Fruit fly (Drosophila melanogaster): Measurements from ENCODE around the gene CG9853.

The CG9853 gene

DNA sequence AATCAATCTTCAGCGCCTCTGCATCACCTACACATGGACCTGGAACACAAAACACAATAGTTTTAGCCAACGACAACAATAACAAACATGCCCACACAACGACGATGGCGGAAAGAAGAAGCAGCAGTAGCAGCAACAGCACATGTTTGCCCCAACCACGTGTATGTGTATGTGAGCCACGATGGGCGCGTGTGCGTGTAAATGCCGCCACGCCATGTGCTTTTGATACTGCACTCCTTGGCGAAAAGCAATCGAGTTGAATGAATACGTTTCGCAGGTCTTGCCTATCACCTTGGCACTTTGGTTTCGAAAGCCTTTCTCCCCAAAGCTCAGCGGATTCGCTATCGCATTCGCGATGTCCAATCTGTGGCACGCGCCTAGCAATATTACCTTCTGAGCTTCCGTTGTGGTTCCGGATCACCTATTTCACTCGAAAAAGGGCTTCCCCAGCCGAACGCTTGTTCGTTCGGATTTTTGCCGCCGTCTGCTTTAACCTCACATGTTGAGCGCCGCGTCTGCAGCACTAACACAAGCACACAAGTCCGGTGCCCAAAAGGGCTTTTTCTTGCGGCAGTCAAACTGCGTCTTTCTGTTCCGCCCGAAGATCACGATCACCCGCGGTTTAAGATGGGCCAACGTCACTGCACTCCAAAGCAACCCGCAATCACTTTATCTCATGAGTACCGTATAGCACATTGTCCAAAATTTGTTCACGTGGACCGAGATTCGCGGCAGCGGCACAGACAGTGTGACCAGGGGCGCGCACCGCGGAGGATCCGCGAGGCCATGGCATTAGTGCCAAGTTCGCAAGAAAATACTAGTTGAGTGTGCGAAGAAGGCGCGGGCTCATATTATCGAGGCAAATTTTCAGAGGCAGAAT is 27.0 kb upstream of the CG9853 start, which contains the start of gene srl (continued):
- TF ChIP-seq ash1 (GFP tag; optimal IDR thresholded peaks at IDR 0.05): no peak
- TF ChIP-seq salm (tag; optimal IDR thresholded peaks at IDR 0.05): no peak
- TF ChIP-seq fd96Cb (tag; optimal IDR thresholded peaks at IDR 0.05): no peak
- TF ChIP-seq fd102C (GFP tag; optimal IDR thresholded peaks at IDR 0.05): no peak
- no peak for TF ChIP-seq ATbp (GFP tag; optimal IDR thresholded peaks at IDR 0.05)
- TF ChIP-seq Optix (GFP tag; IDR thresholded peaks at IDR 0.05): no peak
- no peak for TF ChIP-seq Bdp1 (GFP tag; optimal IDR thresholded peaks at IDR 0.05)
- peak; percentile 96 for TF ChIP-seq gfzf (GFP tag; optimal IDR thresholded peaks at IDR 0.05)
- TF ChIP-seq al (GFP tag; IDR thresholded peaks at IDR 0.05): no peak
- no peak for TF ChIP-seq pros (GFP tag; optimal IDR thresholded peaks at IDR 0.05)
- TF ChIP-seq CG5245 (GFP tag; optimal IDR thresholded peaks at IDR 0.05): no peak
- peak; percentile 53 for TF ChIP-seq CG33213 (GFP tag; optimal IDR thresholded peaks at IDR 0.05)
- no peak for TF ChIP-seq CG2202 (tag; optimal IDR thresholded peaks at IDR 0.05)
- no peak for TF ChIP-seq CG14014 (GFP tag; IDR thresholded peaks at IDR 0.05)
- peak; percentile 44 for TF ChIP-seq CG12769 (tag; optimal IDR thresholded peaks at IDR 0.05)
- TF ChIP-seq CG31365 (tag; optimal IDR thresholded peaks at IDR 0.05): no peak
- no peak for TF ChIP-seq klu (GFP tag; IDR thresholded peaks at IDR 0.05)
- no peak for TF ChIP-seq CG10366 (GFP tag; IDR thresholded peaks at IDR 0.05)
- TF ChIP-seq org-1 (GFP tag; optimal IDR thresholded peaks at IDR 0.05): no peak
- no peak for TF ChIP-seq pb (GFP tag; optimal IDR thresholded peaks at IDR 0.05)
- TF ChIP-seq Dp (GFP tag; optimal IDR thresholded peaks at IDR 0.05): peak; percentile 78
- no peak for TF ChIP-seq sisA (GFP tag; IDR thresholded peaks at IDR 0.05)
- TF ChIP-seq CG8765 (GFP tag; IDR thresholded peaks at IDR 0.05): no peak
- peak; percentile 13; the same call in 1 of the 3 replicates for TF ChIP-seq row (GFP tag; IDR thresholded peaks at IDR 0.05)
- 0 out of 2 replicates have a peak, but pooled peaks have one; percentile 10 for TF ChIP-seq CG42726 (GFP tag; IDR thresholded peaks at IDR 0.05; ENCODE audit: partially characterized antibody)
- TF ChIP-seq CG10147 (GFP tag; optimal IDR thresholded peaks at IDR 0.05): no peak
- TF ChIP-seq dati (GFP tag; IDR thresholded peaks at IDR 0.05): no peak
- no peak for TF ChIP-seq gsb-n (tag; optimal IDR thresholded peaks at IDR 0.05)
- peak; percentile 11 for TF ChIP-seq MTF-1 (GFP tag; optimal IDR thresholded peaks at IDR 0.05; ENCODE audit: borderline replicate concordance)
- peak; percentile 72 for TF ChIP-seq twi (tag; optimal IDR thresholded peaks at IDR 0.05)
- peak; percentile 63 for TF ChIP-seq her (GFP tag; optimal IDR thresholded peaks at IDR 0.05)
- TF ChIP-seq CG34224 (GFP tag; IDR thresholded peaks at IDR 0.05; ENCODE audit: partially characterized antibody): no peak; the same call in 2 of the 3 replicates
- no peak for TF ChIP-seq Hr3 (GFP tag; optimal IDR thresholded peaks at IDR 0.05)
- no peak for TF ChIP-seq stc (GFP tag; IDR thresholded peaks at IDR 0.05)
- TF ChIP-seq danr (GFP tag; IDR thresholded peaks at IDR 0.05): no peak
- no peak for TF ChIP-seq mirr (GFP tag; optimal IDR thresholded peaks at IDR 0.05)
- no peak for TF ChIP-seq gsb (GFP tag; IDR thresholded peaks at IDR 0.05)
- no peak for TF ChIP-seq nau (GFP tag; optimal IDR thresholded peaks at IDR 0.05)
- no peak for TF ChIP-seq CG11560 (tag; IDR thresholded peaks at IDR 0.05)
- peak; percentile 15 for TF ChIP-seq jumu (GFP tag; optimal IDR thresholded peaks at IDR 0.05)
- TF ChIP-seq az2 (GFP tag; optimal IDR thresholded peaks at IDR 0.05): no peak
- peak; percentile 30 for TF ChIP-seq p53 (GFP tag; optimal IDR thresholded peaks at IDR 0.05)
- peak; percentile 23 for TF ChIP-seq shn (GFP tag; optimal IDR thresholded peaks at IDR 0.05)
- no peak for TF ChIP-seq crc (GFP tag; optimal IDR thresholded peaks at IDR 0.05)
- no peak for TF ChIP-seq CG6813 (GFP tag; optimal IDR thresholded peaks at IDR 0.05)
- TF ChIP-seq Bteb2 (GFP tag; optimal IDR thresholded peaks at IDR 0.05): no peak
- peak; percentile 83 for TF ChIP-seq E2f2 (GFP tag; IDR thresholded peaks at IDR 0.05)
- TF ChIP-seq lilli (GFP tag; optimal IDR thresholded peaks at IDR 0.05): peak; percentile 3
- no peak for TF ChIP-seq cas (GFP tag; IDR thresholded peaks at IDR 0.05)
- TF ChIP-seq Ets97D (GFP tag; optimal IDR thresholded peaks at IDR 0.05): peak; percentile 70

Measured in whole organism, embryonic.